Fruit fly (Drosophila melanogaster): ENCODE measurements around the gene Axn.

The Axn gene

dm6 chr3R:29983073-29983544 is 39.5 kb upstream of the Axn start, which contains the start of gene CG7896 (continued):
- TF ChIP-seq CG9727 (GFP tag; optimal IDR thresholded peaks at IDR 0.05) (peak; percentile 67), slp2 (GFP tag; optimal IDR thresholded peaks at IDR 0.05) (peak; percentile 35), Deaf1 (tag; optimal IDR thresholded peaks at IDR 0.05) (peak; percentile 71), CG5953 (GFP tag; IDR thresholded peaks at IDR 0.05) (peak; percentile 49; the same call in 1 of the 2 replicates), fu2 (GFP tag; optimal IDR thresholded peaks at IDR 0.05) (no peak), Camta (GFP tag; optimal IDR thresholded peaks at IDR 0.05) (no peak), CG7745 (tag; optimal IDR thresholded peaks at IDR 0.05) (no peak), CG3065 (GFP tag; optimal IDR thresholded peaks at IDR 0.05) (no peak), TFAM (GFP tag; optimal IDR thresholded peaks at IDR 0.05) (no peak), sob (GFP tag; IDR thresholded peaks at IDR 0.05) (peak; percentile 70), crc (GFP tag; optimal IDR thresholded peaks at IDR 0.05) (no peak), ind (GFP tag; optimal IDR thresholded peaks at IDR 0.05) (peak; percentile 60), CG32532 (GFP tag; IDR thresholded peaks at IDR 0.05) (peak; percentile 84), Atf-2 (GFP tag; optimal IDR thresholded peaks at IDR 0.05) (no peak), CG16815 (GFP tag; optimal IDR thresholded peaks at IDR 0.05) (peak; percentile 21), CG13287 (GFP tag; IDR thresholded peaks at IDR 0.05; ENCODE audit: partially characterized antibody) (peak; percentile 10; the same call in 1 of the 2 replicates), ara (GFP tag; IDR thresholded peaks at IDR 0.05) (peak; percentile 68), CG8089 (GFP tag; optimal IDR thresholded peaks at IDR 0.05) (no peak), so (GFP tag; IDR thresholded peaks at IDR 0.05) (peak; percentile 77; the same call in 2 of the 3 replicates), CG32767 (GFP tag; IDR thresholded peaks at IDR 0.05) (peak; percentile 38; the same call in 1 of the 2 replicates), Bdp1 (GFP tag; optimal IDR thresholded peaks at IDR 0.05) (no peak), CG12391 (tag; optimal IDR thresholded peaks at IDR 0.05) (peak; percentile 65), Dp (GFP tag; optimal IDR thresholded peaks at IDR 0.05) (no peak), esg (GFP tag; conservative IDR thresholded peaks at IDR 0.05) (peak; percentile 69), Neu2 (GFP tag; optimal IDR thresholded peaks at IDR 0.05; ENCODE audit: borderline replicate concordance) (no peak), br (optimal IDR thresholded peaks at IDR 0.05) (no peak), E2f2 (GFP tag; IDR thresholded peaks at IDR 0.05) (peak; percentile 55; the same call in 1 of the 2 replicates), CG12769 (tag; optimal IDR thresholded peaks at IDR 0.05) (peak; percentile 67), CoRest (tag; optimal IDR thresholded peaks at IDR 0.05) (peak; percentile 75), row (GFP tag; IDR thresholded peaks at IDR 0.05) (peak; percentile 94), Ets65A (GFP tag) (peak; percentile 53), Taf1 (GFP tag; IDR thresholded peaks at IDR 0.05) (peak; percentile 71), CG7271 (tag; optimal IDR thresholded peaks at IDR 0.05) (no peak), bcd (GFP tag; optimal IDR thresholded peaks at IDR 0.05) (peak; percentile 74), jigr1 (GFP tag; IDR thresholded peaks at IDR 0.05) (peak; percentile 65; the same call in 1 of the 3 replicates), en (GFP tag; optimal IDR thresholded peaks at IDR 0.05) (no peak), YL-1 (GFP tag; optimal IDR thresholded peaks at IDR 0.05) (no peak), Doc2 (GFP tag; IDR thresholded peaks at IDR 0.05) (0 out of 2 replicates have a peak, but pooled peaks have one; percentile 5), D19A (tag; optimal IDR thresholded peaks at IDR 0.05) (no peak), Med (GFP tag) (peak; percentile 87), Meics (GFP tag; optimal IDR thresholded peaks at IDR 0.05) (peak; percentile 69), CG34224 (GFP tag; IDR thresholded peaks at IDR 0.05; ENCODE audit: partially characterized antibody) (no peak), CG4328 (GFP tag; optimal IDR thresholded peaks at IDR 0.05) (peak; percentile 43), MESR4 (GFP tag; optimal IDR thresholded peaks at IDR 0.05) (no peak), CG7963 (GFP tag; IDR thresholded peaks at IDR 0.05; ENCODE audit: partially characterized antibody) (no peak), CG10431 (GFP tag; optimal IDR thresholded peaks at IDR 0.05) (no peak), z (GFP tag; IDR thresholded peaks at IDR 0.05) (no peak), Sox102F (GFP tag; optimal IDR thresholded peaks at IDR 0.05) (peak; percentile 63), Hr39 (optimal IDR thresholded peaks at IDR 0.05) (no peak), CG17186 (GFP tag; optimal IDR thresholded peaks at IDR 0.05) (no peak), GATAe (GFP tag; conservative IDR thresholded peaks at IDR 0.05) (peak; percentile 37), CG8478 (optimal IDR thresholded peaks at IDR 0.05) (no peak)

Measured in whole organism, embryonic.